Worm (Caenorhabditis elegans) whole organism, mixed stage, embryonic: ENCODE measurements around the gene nsy-1.

Experiments used
- mab-5 ChIP-seq: fragments of 150-350 bp; optimal IDR thresholded peaks from 2 replicates; lab custom pipeline; 2014; ENCODE audit warnings: missing biosample characterization, missing genetic modification characterization
- nhr-76 ChIP-seq: sonication (generic microtip); optimal IDR thresholded peaks from 2 replicates; lab custom pipeline; 2017; ENCODE audit warnings: missing biosample characterization, missing genetic modification characterization

DNA sequence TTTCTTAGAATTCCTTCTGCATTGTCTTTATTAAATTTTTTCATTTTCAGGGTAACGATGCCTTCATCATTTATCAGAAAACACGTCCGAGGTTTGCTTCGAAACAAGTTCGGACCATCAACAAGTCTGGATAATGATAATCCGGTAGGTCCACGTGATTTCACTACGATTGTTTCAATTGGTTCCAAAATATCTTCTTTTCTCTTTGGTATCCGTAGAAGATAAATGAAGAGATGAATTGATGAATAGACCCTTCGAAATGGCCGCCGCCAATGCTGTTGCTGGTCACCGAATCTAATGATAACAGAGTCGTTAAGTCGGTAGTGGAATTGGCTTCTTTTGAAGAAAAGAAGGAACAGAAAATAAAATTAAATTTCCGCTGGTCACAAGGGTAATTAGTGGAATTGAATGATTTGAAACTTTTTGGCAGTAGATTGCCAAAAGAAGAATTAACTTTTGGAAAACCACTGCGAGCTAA, 27.3 kb downstream of the nsy-1 start, which contains the start of gene F33G12.6:
- TF ChIP-seq mab-5 (no peak), nhr-76 (no peak)
